Fruit fly (Drosophila melanogaster): ENCODE measurements around the gene CG42331.

- TF ChIP-seq CG8632 (GFP tag; optimal IDR thresholded peaks at IDR 0.05) (no peak), CG6792 (GFP tag; optimal IDR thresholded peaks at IDR 0.05) (peak; percentile 15), CG34406 (GFP tag; optimal IDR thresholded peaks at IDR 0.05) (no peak), CG11902 (GFP tag; optimal IDR thresholded peaks at IDR 0.05) (no peak), cyc (GFP tag; optimal IDR thresholded peaks at IDR 0.05) (no peak), CG3919 (GFP tag; optimal IDR thresholded peaks at IDR 0.05) (no peak), CG3032 (tag; optimal IDR thresholded peaks at IDR 0.05) (no peak), Hr39 (GFP tag; optimal IDR thresholded peaks at IDR 0.05) (peak; percentile 3), Lpt (GFP tag; optimal IDR thresholded peaks at IDR 0.05) (no peak), spab (GFP tag; optimal IDR thresholded peaks at IDR 0.05) (no peak), Eip78C (GFP tag) (no peak), dsx (GFP tag; optimal IDR thresholded peaks at IDR 0.05; ENCODE audit: poor library complexity, severe bottlenecking) (no peak), Hr38 (GFP tag; optimal IDR thresholded peaks at IDR 0.05) (no peak)
These were observed at the start of gene CG42331 for dm6 chr3R:24771273-24772231.
